Worm (Caenorhabditis elegans): ENCODE results near the gene K07F5.7.
"Not testable (repeated sequence)": the region's sequence is repeated elsewhere in the genome, so short reads cannot be mapped to it uniquely, and the experiment has no call there.

The K07F5.7 gene

DNA sequence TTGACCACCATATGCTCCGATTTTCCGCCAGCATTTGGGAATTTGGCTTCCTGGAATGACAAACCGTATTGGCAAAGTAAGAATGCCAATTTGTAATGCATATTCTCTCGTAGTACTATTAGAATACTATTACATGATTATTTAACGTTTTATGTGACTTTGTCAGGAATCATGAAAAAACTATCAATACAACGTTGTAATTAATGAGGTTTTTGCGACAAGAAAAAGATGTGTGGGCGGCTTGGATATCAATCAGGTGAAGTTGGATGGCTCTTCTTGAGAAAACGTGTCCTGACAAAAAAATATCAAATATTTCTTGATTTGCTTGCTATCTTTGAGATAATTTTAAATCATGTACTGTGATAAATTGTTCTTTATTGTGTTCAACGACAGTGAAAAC, at the start of gene K07F5.7:
Gene K07F5.7, minus strand, starts transcription at position 101 of the 400 bp plus-strand sequence.
- TF ChIP-seq ama-1 (optimal IDR thresholded peaks at IDR 0.05), result no peak
- TF ChIP-seq unc-55 (GFP tag; optimal IDR thresholded peaks at IDR 0.05), result no peak
- TF ChIP-seq egl-27 (tag; optimal IDR thresholded peaks at IDR 0.05), result no peak
- TF ChIP-seq nhr-237 (tag; optimal IDR thresholded peaks at IDR 0.05), result no peak
- TF ChIP-seq alr-1 (tag; optimal IDR thresholded peaks at IDR 0.05), result no peak
- TF ChIP-seq sma-9 (GFP tag; optimal IDR thresholded peaks at IDR 0.05), result no peak
- no peak for TF ChIP-seq sma-9 (tag; optimal IDR thresholded peaks at IDR 0.05)
- TF ChIP-seq ztf-1 (GFP tag; conservative IDR thresholded peaks at IDR 0.05), result no peak
- TF ChIP-seq C34F6.9 (tag; optimal IDR thresholded peaks at IDR 0.05), result no peak
- TF ChIP-seq ZK546.5 (tag; optimal IDR thresholded peaks at IDR 0.05), result no peak
- no peak for TF ChIP-seq ceh-16 (tag; optimal IDR thresholded peaks at IDR 0.05)
- TF ChIP-seq elt-3 (tag; optimal IDR thresholded peaks at IDR 0.05), result no peak

DNA sequence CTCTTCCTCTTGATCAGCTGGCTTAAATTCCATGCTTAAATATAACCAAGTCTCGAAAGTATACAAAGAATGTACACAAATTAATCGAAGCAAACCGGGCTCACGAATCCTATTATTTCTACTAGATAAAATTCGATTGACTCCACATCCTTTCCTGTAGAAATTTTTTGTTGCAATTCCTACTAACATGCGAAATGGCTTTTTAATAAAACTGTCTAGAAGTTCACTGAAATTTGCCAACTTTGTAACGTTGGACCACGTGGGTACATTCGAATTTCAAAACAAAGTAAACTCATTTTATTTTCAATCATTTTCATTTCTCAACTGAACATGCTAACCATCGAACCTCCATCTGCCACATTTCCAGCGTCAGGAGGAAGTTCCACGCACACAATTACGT, 47.1 kb upstream of the K07F5.7 start, which contains the start of gene ssp-32:
Gene ssp-32, plus strand, starts transcription at position 301 of the 400 bp plus-strand sequence.
- TF ChIP-seq unc-55 (GFP tag; optimal IDR thresholded peaks at IDR 0.05) (no peak), ama-1 (optimal IDR thresholded peaks at IDR 0.05) (no peak), lin-13 (GFP tag; optimal IDR thresholded peaks at IDR 0.05) (no peak), lin-11 (tag; optimal IDR thresholded peaks at IDR 0.05) (no peak), mdl-1 (tag; optimal IDR thresholded peaks at IDR 0.05) (no peak), nhr-12 (tag; optimal IDR thresholded peaks at IDR 0.05) (no peak), nhr-23 (tag; optimal IDR thresholded peaks at IDR 0.05) (no peak), ztf-4 (tag; optimal IDR thresholded peaks at IDR 0.05) (no peak), ztf-1 (GFP tag; conservative IDR thresholded peaks at IDR 0.05) (no peak), ZK546.5 (tag; optimal IDR thresholded peaks at IDR 0.05) (no peak), fos-1 (tag; optimal IDR thresholded peaks at IDR 0.05) (no peak), nhr-11 (tag; optimal IDR thresholded peaks at IDR 0.05) (no peak)

DNA sequence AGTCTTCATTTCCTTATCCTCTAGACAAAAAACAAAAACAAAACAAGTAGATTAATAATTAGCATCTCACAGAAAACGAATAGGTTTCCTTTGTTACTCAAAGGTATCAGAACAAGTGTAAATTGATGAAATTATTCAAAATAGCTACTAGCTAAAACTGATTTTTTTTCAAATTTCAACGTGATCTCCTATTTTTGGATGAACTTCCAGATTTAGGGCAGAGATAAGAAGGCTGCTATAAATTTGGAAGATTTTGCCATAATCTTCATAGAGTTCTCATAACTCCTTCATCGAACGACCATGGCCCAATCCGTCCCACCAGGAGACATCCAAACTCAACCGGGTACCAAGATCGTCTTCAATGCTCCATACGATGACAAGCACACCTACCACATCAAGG, 46.4 kb upstream of the K07F5.7 start, which contains the start of gene msp-77:
Gene msp-77, plus strand, starts transcription at position 301 of the 400 bp plus-strand sequence.
- TF ChIP-seq sem-4, nhr-23, peb-1 (tag; optimal IDR thresholded peaks at IDR 0.05): not testable (repeated sequence)

DNA sequence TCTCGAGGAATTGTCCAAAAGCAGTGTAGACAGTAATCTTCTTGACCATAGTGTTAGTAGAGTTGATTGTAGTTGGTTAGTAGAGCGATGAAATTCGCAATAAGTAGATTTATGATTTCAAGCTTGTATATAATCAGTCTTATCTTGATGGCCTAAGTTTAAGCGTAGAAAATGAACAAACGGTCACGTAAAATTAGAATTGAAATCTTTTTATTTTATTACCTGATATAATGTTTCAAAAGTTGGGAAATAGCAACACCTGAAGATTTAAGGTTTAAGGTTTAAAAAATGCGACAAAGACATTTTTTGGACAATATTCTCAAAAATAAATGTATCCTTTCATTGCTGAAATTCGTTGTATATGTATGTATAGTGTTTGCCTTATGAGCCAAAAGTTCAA, 45.7 kb upstream of the K07F5.7 start, which contains the start of gene sss-1:
Gene sss-1, minus strand, starts transcription at position 101 of the 400 bp plus-strand sequence.
- not testable (repeated sequence) for TF ChIP-seq nhr-237, lsy-2, egl-27 (tag; optimal IDR thresholded peaks at IDR 0.05)

DNA sequence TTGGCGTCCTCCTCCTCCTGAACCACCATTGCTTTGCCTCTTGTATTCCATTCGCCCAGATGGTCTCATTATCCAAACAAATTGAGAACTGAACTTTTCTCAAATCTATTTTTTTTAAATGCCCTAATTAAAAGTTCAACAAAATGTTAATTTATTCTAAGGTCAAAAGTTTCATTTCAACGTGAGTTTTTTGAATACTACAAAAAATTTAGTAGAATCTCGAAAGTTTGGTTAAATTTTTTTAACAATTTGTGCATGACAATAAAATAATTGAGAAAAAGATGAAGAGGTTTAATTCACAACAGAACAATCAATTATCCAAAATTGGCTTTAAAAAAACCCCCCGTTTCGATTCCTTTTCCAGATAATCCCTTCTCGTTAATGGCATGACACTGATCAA, 44.0 kb upstream of the K07F5.7 start, which contains the start of gene F32B6.4:
Gene F32B6.4, minus strand, starts transcription at position 101 of the 400 bp plus-strand sequence.
- TF ChIP-seq elt-3 (tag; optimal IDR thresholded peaks at IDR 0.05) (no peak), ztf-11 (tag; optimal IDR thresholded peaks at IDR 0.05) (no peak), ceh-16 (tag; optimal IDR thresholded peaks at IDR 0.05) (no peak), ama-1 (optimal IDR thresholded peaks at IDR 0.05) (no peak)

DNA sequence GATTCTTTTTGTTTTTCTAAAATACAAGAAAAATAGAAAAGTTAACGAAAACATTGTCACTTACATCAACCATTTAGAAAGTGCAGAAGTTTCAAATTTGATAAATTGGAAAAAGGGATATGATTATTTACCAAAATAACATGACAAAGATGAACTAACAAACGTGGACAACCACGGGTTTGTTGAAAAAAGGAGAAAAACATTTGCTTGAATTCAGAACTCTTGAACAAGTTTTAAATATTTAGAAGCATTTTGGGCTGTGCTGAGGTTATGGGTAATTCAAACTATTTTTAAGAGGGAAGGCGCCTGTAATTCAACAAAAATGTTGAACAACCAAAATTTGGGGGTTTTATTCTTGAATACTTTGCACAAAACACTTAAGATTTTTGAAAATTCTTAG, 41.9 kb upstream of the K07F5.7 start, which contains the start of gene ttbk-3:
Gene ttbk-3, minus strand, starts transcription at position 101 of the 400 bp plus-strand sequence.
- TF ChIP-seq elt-1 (tag; optimal IDR thresholded peaks at IDR 0.05) (no peak), nhr-12 (tag; optimal IDR thresholded peaks at IDR 0.05) (no peak)

DNA sequence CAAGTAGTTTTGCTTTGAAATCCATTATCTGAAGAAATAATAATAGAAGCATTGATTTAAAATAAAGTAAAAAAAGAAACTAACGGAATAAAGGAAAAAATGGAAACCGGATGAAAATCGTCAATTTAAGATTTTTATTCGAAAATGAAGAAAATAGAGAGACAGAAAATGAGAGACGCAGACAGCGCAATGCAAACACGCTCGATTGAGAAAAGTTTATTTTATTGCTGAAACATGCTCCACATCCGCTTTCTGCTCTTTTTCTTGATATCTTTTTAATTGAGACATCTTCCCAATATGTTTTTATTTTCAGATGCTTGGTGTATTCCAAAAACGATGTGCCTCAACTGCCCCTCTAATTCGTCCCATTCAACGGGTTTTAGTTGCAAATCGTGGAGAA, 36.3 kb upstream of the K07F5.7 start, which contains the start of the genes prp-18 and mccc-1:
Gene prp-18, minus strand, starts transcription at position 127 of the 400 bp plus-strand sequence.
Gene mccc-1, plus strand, starts transcription at position 314 of the 400 bp plus-strand sequence.
- TF ChIP-seq ZK546.5 (tag; optimal IDR thresholded peaks at IDR 0.05), result no peak
- TF ChIP-seq Y55F3AM.14 (GFP tag; optimal IDR thresholded peaks at IDR 0.05), result no peak
- TF ChIP-seq gmeb-1 (tag; optimal IDR thresholded peaks at IDR 0.05), result peak; percentile 21
- TF ChIP-seq nhr-129 (tag; optimal IDR thresholded peaks at IDR 0.05), result peak; percentile 51
- TF ChIP-seq crh-2 (tag; optimal IDR thresholded peaks at IDR 0.05), result peak; percentile 60
- no peak for TF ChIP-seq nhr-6 (tag; optimal IDR thresholded peaks at IDR 0.05)
- no peak for TF ChIP-seq F13H6.1 (tag; optimal IDR thresholded peaks at IDR 0.05)
- TF ChIP-seq ama-1 (optimal IDR thresholded peaks at IDR 0.05), result no peak
- TF ChIP-seq unc-55 (GFP tag; optimal IDR thresholded peaks at IDR 0.05), result peak; percentile 82
- TF ChIP-seq nhr-12 (tag; optimal IDR thresholded peaks at IDR 0.05), result no peak
- TF ChIP-seq lsy-2 (tag; optimal IDR thresholded peaks at IDR 0.05), result no peak
- TF ChIP-seq mab-5 (tag; optimal IDR thresholded peaks at IDR 0.05), result no peak
- TF ChIP-seq aly-2 (tag; optimal IDR thresholded peaks at IDR 0.05), result no peak
- no peak for TF ChIP-seq mdl-1 (tag; optimal IDR thresholded peaks at IDR 0.05)
- peak; percentile 11 for TF ChIP-seq sem-4 (tag; optimal IDR thresholded peaks at IDR 0.05)
- peak; percentile 90 for TF ChIP-seq C34F6.9 (tag; optimal IDR thresholded peaks at IDR 0.05)
- no peak for TF ChIP-seq nhr-11 (tag; optimal IDR thresholded peaks at IDR 0.05)
- TF ChIP-seq fos-1 (tag; optimal IDR thresholded peaks at IDR 0.05), result peak; percentile 47
- no peak for TF ChIP-seq mbf-1 (tag; optimal IDR thresholded peaks at IDR 0.05)
- TF ChIP-seq sma-9 (GFP tag; optimal IDR thresholded peaks at IDR 0.05), result peak; percentile 23
- TF ChIP-seq sma-9 (tag; optimal IDR thresholded peaks at IDR 0.05), result no peak
- no peak for TF ChIP-seq unc-39 (tag; optimal IDR thresholded peaks at IDR 0.05)
- TF ChIP-seq blmp-1 (tag; optimal IDR thresholded peaks at IDR 0.05; ENCODE audit: insufficient read depth), result no peak
